Fruit fly (Drosophila melanogaster) whole organism, pupa: ENCODE data around the gene CG14411.

ENCODE experiments used
- CG13204 ChIP-seq: fragments of 200-800 bp; sonication (Bioruptor generic); optimal IDR thresholded peaks from 2 replicates; lab custom pipeline; 2018; ENCODE audit warnings: missing biosample characterization, mild to moderate bottlenecking, missing genetic modification characterization, moderate library complexity
- CG15710 ChIP-seq: fragments of 200-800 bp; sonication (Bioruptor generic); optimal IDR thresholded peaks from 2 replicates; lab custom pipeline; 2018; ENCODE audit warnings: missing biosample characterization, mild to moderate bottlenecking, missing genetic modification characterization, moderate library complexity
- CG32121 ChIP-seq: fragments of 200-800 bp; sonication (Bioruptor generic); IDR thresholded peaks from 2 replicates; pipeline ENCODE4 v1.3.6; 2022; ENCODE audit warnings: missing biosample characterization, missing genetic modification characterization
- CG34367 ChIP-seq: fragments of 200-800 bp; sonication (Bioruptor generic); optimal IDR thresholded peaks from 2 replicates; lab custom pipeline; 2018; ENCODE audit warnings: missing biosample characterization, mild to moderate bottlenecking, missing genetic modification characterization
- CG4496 ChIP-seq: fragments of 200-800 bp; sonication (Bioruptor generic); IDR thresholded peaks from 3 replicates; pipeline ENCODE4 v1.3.6; 2022; ENCODE audit warnings: missing biosample characterization, missing genetic modification characterization
- CG8301 ChIP-seq: fragments of 200-800 bp; sonication (Bioruptor generic); optimal IDR thresholded peaks from 2 replicates; lab custom pipeline; 2018; ENCODE audit warnings: missing biosample characterization, mild to moderate bottlenecking, missing genetic modification characterization
- EcR ChIP-seq: fragments of 200-800 bp; sonication (Bioruptor generic); optimal IDR thresholded peaks from 3 replicates; lab custom pipeline; 2019; ENCODE audit warnings: missing biosample characterization, missing genetic modification characterization, mild to moderate bottlenecking, moderate library complexity, missing genetic modification reagents
- Ets98B ChIP-seq: fragments of 200-800 bp; sonication (Bioruptor generic); IDR thresholded peaks from 2 replicates; pipeline ENCODE4 v1.3.6; 2022; ENCODE audit warnings: missing biosample characterization, missing genetic modification characterization
- Pif1A ChIP-seq: fragments of 200-800 bp; sonication (Bioruptor generic); optimal IDR thresholded peaks from 3 replicates; lab custom pipeline; 2016; ENCODE audit warnings: missing biosample characterization, missing genetic modification characterization
- fd96Ca ChIP-seq: fragments of 200-800 bp; sonication (Bioruptor generic); IDR thresholded peaks from 3 replicates; pipeline ENCODE4 v1.3.6; 2022; ENCODE audit warnings: missing biosample characterization, missing genetic modification characterization
- rn ChIP-seq: fragments of 200-800 bp; sonication (Bioruptor generic); IDR thresholded peaks from 2 replicates; pipeline ENCODE4 v1.3.6; 2022; ENCODE audit warnings: missing biosample characterization, missing genetic modification characterization

- TF ChIP-seq CG15710 (tag; lab: Kevin White, UChicago) = no peak
- no peak for TF ChIP-seq CG34367
- TF ChIP-seq CG8301 (tag; lab: Kevin White, UChicago) = no peak
- TF ChIP-seq fd96Ca (GFP tag; lab: Robert Waterston, UW) = no peak
- TF ChIP-seq CG32121 (GFP tag; lab: Robert Waterston, UW) = no peak
- no peak for TF ChIP-seq CG13204 (GFP tag; lab: Kevin White, UChicago)
- no peak for TF ChIP-seq EcR (GFP tag; lab: Kevin White, UChicago)
- TF ChIP-seq Pif1A (GFP tag; lab: Kevin White, UChicago) = no peak
- TF ChIP-seq Ets98B (GFP tag; lab: Robert Waterston, UW) = no peak
- TF ChIP-seq rn = no peak
- TF ChIP-seq CG4496 (GFP tag; lab: Robert Waterston, UW) = no peak
Observed at dm6 chrX:14858951-14859350, 26.5 kb downstream of the CG14411 start, which contains the start of gene CG46399.
